Worm (Caenorhabditis elegans): Measurements from ENCODE around the gene F54B11.5.

DNA sequence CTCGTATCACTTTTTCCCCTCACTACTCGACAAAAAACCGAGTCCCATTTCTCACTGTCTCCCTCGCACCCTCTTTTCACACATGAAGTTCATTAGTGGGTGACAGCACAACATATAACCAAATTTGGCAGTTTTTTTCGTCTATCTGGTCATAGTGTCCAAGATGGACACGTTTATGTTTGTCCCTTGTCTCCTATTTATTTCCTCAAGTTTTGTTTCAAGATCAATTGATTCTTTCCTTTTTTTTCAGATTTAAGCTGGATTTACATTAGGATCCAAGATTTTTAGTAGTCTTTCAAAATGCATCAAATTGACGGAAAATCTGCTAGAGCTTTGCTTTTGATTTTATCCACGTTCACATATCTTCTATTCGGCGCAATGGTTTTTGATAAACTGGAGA, 43.7 kb upstream of the F54B11.5 start, which contains the start of gene twk-20:
- TF ChIP-seq dve-1 (tag; optimal IDR thresholded peaks at IDR 0.05) (no peak), T23F11.4 (GFP tag; optimal IDR thresholded peaks at IDR 0.05) (no peak), rnt-1 (tag; optimal IDR thresholded peaks at IDR 0.05) (no peak), hlh-30 (tag; optimal IDR thresholded peaks at IDR 0.05; ENCODE audit: insufficient read depth) (no peak), ceh-22 (tag; optimal IDR thresholded peaks at IDR 0.05) (no peak)
